Worm (Caenorhabditis elegans): ENCODE results near the gene Y48E1B.3.

DNA sequence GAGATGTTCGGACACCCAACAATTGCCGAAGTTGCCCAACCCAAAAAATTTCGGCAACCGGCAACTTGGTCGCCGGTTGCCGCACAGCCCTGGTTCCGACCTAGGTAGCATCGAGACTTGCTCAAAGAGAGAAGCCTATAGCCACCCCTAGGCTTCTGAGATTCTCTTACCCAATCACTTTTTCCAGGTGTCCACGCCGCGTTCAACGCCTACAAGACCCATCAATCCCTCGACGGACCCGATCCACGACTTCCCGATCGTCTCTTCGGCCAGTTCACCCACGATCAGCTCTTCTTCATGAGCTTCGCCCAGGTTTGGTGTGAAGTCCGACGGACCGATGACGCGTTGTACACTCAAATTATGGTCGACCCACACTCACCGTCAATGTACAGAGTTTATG, 52.0 kb downstream of the Y48E1B.3 start:
- TF ChIP-seq blmp-1 (tag; optimal IDR thresholded peaks at IDR 0.05) (no peak), lin-32 (GFP tag; optimal IDR thresholded peaks at IDR 0.05) (no peak)

Measured in whole organism, mixed stage, embryonic.